Fruit fly (Drosophila melanogaster): ENCODE measurements around the gene CG14210.
A peak's percentile ranks its signal among the peaks of the same experiment; 100 is the strongest.

The CG14210 gene

DNA sequence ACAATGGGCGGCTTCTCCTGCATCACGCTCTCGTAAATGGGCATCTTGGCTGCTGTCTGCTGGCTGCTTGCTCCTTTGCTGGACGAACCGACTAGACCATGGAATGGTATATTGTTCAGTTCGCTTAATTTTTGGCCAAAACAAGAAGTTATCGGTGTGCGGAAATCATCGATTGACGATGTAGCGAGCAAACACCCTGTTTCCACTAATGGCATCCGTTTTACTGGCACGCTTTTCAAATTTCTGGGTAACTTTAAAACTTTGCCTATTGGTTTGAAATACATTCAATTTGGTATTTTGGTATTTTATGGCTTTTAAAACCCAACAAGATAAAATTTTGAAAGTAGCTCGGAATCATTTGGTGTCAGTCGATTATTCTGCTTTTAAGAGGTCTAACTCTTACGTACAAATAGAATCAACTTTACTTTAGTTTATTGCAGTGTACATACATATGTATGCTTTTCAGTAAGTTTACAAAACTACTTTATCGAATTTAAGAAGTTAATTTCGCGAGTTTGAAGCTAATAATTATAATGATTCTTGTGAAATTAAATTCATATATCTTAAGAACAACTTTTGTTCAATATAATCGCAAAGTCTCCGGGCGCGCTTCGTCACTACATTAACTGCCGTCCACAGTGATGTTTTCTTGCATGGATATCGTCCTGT lies 30.0 kb downstream of the CG14210 start, which contains the start of gene Arp10 (continued):
- TF ChIP-seq corto (GFP tag; optimal IDR thresholded peaks at IDR 0.05) = no peak
- no peak for TF ChIP-seq CG15073 (GFP tag; optimal IDR thresholded peaks at IDR 0.05)
- TF ChIP-seq Six4 (GFP tag; optimal IDR thresholded peaks at IDR 0.05) = no peak
- no peak for TF ChIP-seq mirr (GFP tag; optimal IDR thresholded peaks at IDR 0.05)
- TF ChIP-seq rib (GFP tag; IDR thresholded peaks at IDR 0.05) = no peak
- no peak for TF ChIP-seq Chrac-16 (GFP tag; optimal IDR thresholded peaks at IDR 0.05)
- no peak for TF ChIP-seq Ssrp (tag; optimal IDR thresholded peaks at IDR 0.05)
- no peak for TF ChIP-seq tap (tag; optimal IDR thresholded peaks at IDR 0.05)
- no peak for TF ChIP-seq dm (GFP tag; optimal IDR thresholded peaks at IDR 0.05)
- no peak for TF ChIP-seq slou (GFP tag; optimal IDR thresholded peaks at IDR 0.05)
- TF ChIP-seq CG9932 (GFP tag; IDR thresholded peaks at IDR 0.05) = peak; percentile 37; the same call in 1 of the 2 replicates
- no peak for TF ChIP-seq CG10147 (GFP tag; optimal IDR thresholded peaks at IDR 0.05)
- no peak for TF ChIP-seq inv (GFP tag; IDR thresholded peaks at IDR 0.05; ENCODE audit: partially characterized antibody)
- peak; percentile 29 for TF ChIP-seq Fer3 (tag; optimal IDR thresholded peaks at IDR 0.05)
- TF ChIP-seq gro (GFP tag; optimal IDR thresholded peaks at IDR 0.05) = no peak
- TF ChIP-seq CG6689 (GFP tag; IDR thresholded peaks at IDR 0.05) = no peak; the same call in 1 of the 2 replicates
- TF ChIP-seq z (GFP tag; IDR thresholded peaks at IDR 0.05) = no peak
- TF ChIP-seq bab2 (GFP tag; optimal IDR thresholded peaks at IDR 0.05) = peak; percentile 23
- no peak for TF ChIP-seq crol (GFP tag; IDR thresholded peaks at IDR 0.05)
- TF ChIP-seq run (tag; optimal IDR thresholded peaks at IDR 0.05) = no peak
- no peak for TF ChIP-seq CG42726 (GFP tag; IDR thresholded peaks at IDR 0.05; ENCODE audit: partially characterized antibody)
- TF ChIP-seq Elba2 (GFP tag; optimal IDR thresholded peaks at IDR 0.05) = peak; percentile 56
- TF ChIP-seq CG2116 (GFP tag; optimal IDR thresholded peaks at IDR 0.05) = peak; percentile 61
- peak; percentile 32 for TF ChIP-seq CHES-1-like (GFP tag; optimal IDR thresholded peaks at IDR 0.05)
- peak; percentile 33 for TF ChIP-seq CG12391 (tag; optimal IDR thresholded peaks at IDR 0.05)
- TF ChIP-seq al (GFP tag; IDR thresholded peaks at IDR 0.05) = no peak
- TF ChIP-seq Mrtf (GFP tag; IDR thresholded peaks at IDR 0.05) = no peak
- peak; percentile 8 for TF ChIP-seq CG2712 (tag; optimal IDR thresholded peaks at IDR 0.05)
- TF ChIP-seq stwl (tag; optimal IDR thresholded peaks at IDR 0.05) = peak; percentile 43
- TF ChIP-seq CG15479 (GFP tag; optimal IDR thresholded peaks at IDR 0.05) = no peak
- peak; percentile 60 for TF ChIP-seq CG15514 (GFP tag; optimal IDR thresholded peaks at IDR 0.05)
- TF ChIP-seq prd (optimal IDR thresholded peaks at IDR 0.05) = no peak
- TF ChIP-seq prd (GFP tag; IDR thresholded peaks at IDR 0.05) = no peak
- TF ChIP-seq eve (GFP tag; optimal IDR thresholded peaks at IDR 0.05) = no peak
- no peak for TF ChIP-seq Dip2 (GFP tag; IDR thresholded peaks at IDR 0.05)
- no peak for TF ChIP-seq h (optimal IDR thresholded peaks at IDR 0.05)
- no peak for TF ChIP-seq Ravus (GFP tag; IDR thresholded peaks at IDR 0.05)
- TF ChIP-seq Rx (GFP tag; IDR thresholded peaks at IDR 0.05) = no peak
- no peak for TF ChIP-seq stc (GFP tag; IDR thresholded peaks at IDR 0.05)
- TF ChIP-seq Mes4 (GFP tag; optimal IDR thresholded peaks at IDR 0.05) = no peak
- TF ChIP-seq sd (tag; optimal IDR thresholded peaks at IDR 0.05) = no peak
- TF ChIP-seq sim (GFP tag; IDR thresholded peaks at IDR 0.05) = no peak
- no peak for TF ChIP-seq CG6683 (GFP tag; optimal IDR thresholded peaks at IDR 0.05)
- no peak for TF ChIP-seq PHDP (tag; optimal IDR thresholded peaks at IDR 0.05)
- TF ChIP-seq zen (tag; optimal IDR thresholded peaks at IDR 0.05) = peak; percentile 21
- no peak for TF ChIP-seq TFAM (GFP tag; optimal IDR thresholded peaks at IDR 0.05)
- TF ChIP-seq Xbp1 (GFP tag; optimal IDR thresholded peaks at IDR 0.05) = peak; percentile 31
- TF ChIP-seq otp (GFP tag; IDR thresholded peaks at IDR 0.05) = no peak
- TF ChIP-seq CrebB (tag; optimal IDR thresholded peaks at IDR 0.05) = no peak
- no peak for TF ChIP-seq bigmax (GFP tag; optimal IDR thresholded peaks at IDR 0.05)
- TF ChIP-seq CG2875 (GFP tag; optimal IDR thresholded peaks at IDR 0.05) = no peak

All from whole organism, embryonic.